Worm (Caenorhabditis elegans): ENCODE data around the gene C44H9.4.

- TF ChIP-seq ama-1 (optimal IDR thresholded peaks at IDR 0.05) (no peak), ceh-13 (GFP tag; optimal IDR thresholded peaks at IDR 0.05) (no peak), sea-1 (GFP tag; conservative IDR thresholded peaks at IDR 0.05) (no peak)
Observed at ce11 chrV:12844748-12845147, 9.3 kb downstream of the C44H9.4 start.
